Fruit fly (Drosophila melanogaster): ENCODE data around the gene Septin2.

DNA sequence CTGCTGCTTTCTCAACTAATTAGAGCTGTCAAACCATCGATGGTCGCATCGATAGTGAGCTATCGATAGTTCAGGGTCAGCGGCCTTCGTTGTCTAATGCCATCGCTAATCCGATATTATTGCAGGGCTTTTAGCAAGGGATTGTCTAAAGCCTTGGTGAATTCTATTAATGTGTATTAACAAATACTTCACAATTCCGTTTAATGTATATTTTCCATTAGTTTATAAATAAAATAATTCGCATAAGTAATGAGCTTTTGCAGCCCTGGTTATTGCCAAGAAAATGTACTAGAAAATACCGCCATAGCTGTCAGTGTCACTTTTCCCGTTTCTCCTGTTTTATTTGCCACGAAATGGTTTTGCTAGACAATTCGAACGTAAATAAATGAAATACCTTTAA lies 8.3 kb downstream of the Septin2 start, which contains the start of the genes EloB and Srp14:
- TF ChIP-seq Blimp-1 (GFP tag; optimal IDR thresholded peaks at IDR 0.05) (peak; percentile 31), Met (GFP tag; optimal IDR thresholded peaks at IDR 0.05) (no peak), Lpt (GFP tag; optimal IDR thresholded peaks at IDR 0.05) (peak; percentile 32), CG4318 (GFP tag; optimal IDR thresholded peaks at IDR 0.05) (no peak)
